Worm (Caenorhabditis elegans) whole organism, L1 larva: ENCODE results near the gene C16C8.10.

Source experiments
- C16A3.4 ChIP-seq: fragments of 150-350 bp; optimal IDR thresholded peaks from 2 replicates; lab custom pipeline; 2014; ENCODE audit warnings: missing biosample characterization, missing genetic modification characterization
- C34B4.2 ChIP-seq: sonication (generic microtip); optimal IDR thresholded peaks from 2 replicates; lab custom pipeline; 2017; ENCODE audit warnings: mild to moderate bottlenecking, missing genetic modification characterization, missing compliant biosample characterization
- F16B12.6 ChIP-seq: fragments of 150-350 bp; optimal IDR thresholded peaks from 2 replicates; lab custom pipeline; 2014; ENCODE audit warnings: missing biosample characterization, missing genetic modification characterization
- Y116A8C.19 ChIP-seq: sonication (generic microtip); optimal IDR thresholded peaks from 2 replicates; lab custom pipeline; 2016; ENCODE audit warnings: missing compliant biosample characterization, missing genetic modification characterization, borderline replicate concordance
- aha-1 ChIP-seq: fragments of 150-350 bp; optimal IDR thresholded peaks from 2 replicates; lab custom pipeline; 2014; ENCODE audit warnings: missing biosample characterization, missing genetic modification characterization
- alr-1 ChIP-seq: fragments of 200-800 bp; sonication (Bioruptor generic); optimal IDR thresholded peaks from 2 replicates; lab custom pipeline; 2018; ENCODE audit warnings: borderline replicate concordance, mild to moderate bottlenecking, missing genetic modification characterization, missing compliant biosample characterization
- blmp-1 ChIP-seq: fragments of 150-350 bp; optimal IDR thresholded peaks from 2 replicates; lab custom pipeline; 2014; ENCODE audit warnings: missing biosample characterization, missing genetic modification characterization
- ceh-63 ChIP-seq: fragments of 200-800 bp; sonication (Bioruptor generic); optimal IDR thresholded peaks from 2 replicates; lab custom pipeline; 2018; ENCODE audit warnings: mild to moderate bottlenecking, missing genetic modification characterization, missing compliant biosample characterization
- ceh-82 ChIP-seq, 3 experiments: fragments of 150-350 bp in 1 of 3; sonication (generic microtip) in 2 of 3; optimal IDR thresholded peaks; 2 replicates each; lab custom pipeline; 2014 to 2017; ENCODE audit warnings: missing biosample characterization in 3 of 3, missing genetic modification characterization in 3 of 3
- ceh-88 ChIP-seq: fragments of 200-800 bp; sonication (Bioruptor generic); IDR thresholded peaks from 2 replicates; pipeline ENCODE4 v1.3.6; 2022; ENCODE audit warnings: missing genetic modification characterization, missing compliant biosample characterization
- ceh-90 ChIP-seq: sonication (generic microtip); optimal IDR thresholded peaks from 2 replicates; lab custom pipeline; 2016; ENCODE audit warnings: missing genetic modification characterization, missing compliant biosample characterization
- ces-1 ChIP-seq: fragments of 150-350 bp; optimal IDR thresholded peaks from 2 replicates; lab custom pipeline; 2014; ENCODE audit warnings: missing biosample characterization, missing genetic modification reagents, missing genetic modification characterization
- dpl-1 ChIP-seq, 3 experiments: fragments of 150-350 bp in 2 of 3; sonication (generic microtip) in 1 of 3; optimal IDR thresholded peaks; 2 replicates each; lab custom pipeline; 2014 to 2017; ENCODE audit warnings: missing biosample characterization in 3 of 3, missing genetic modification characterization in 3 of 3, missing genetic modification reagents in 3 of 3
- dsc-1 ChIP-seq: sonication (generic microtip); optimal IDR thresholded peaks from 2 replicates; lab custom pipeline; 2016; ENCODE audit warnings: mild to moderate bottlenecking, missing genetic modification characterization, missing compliant biosample characterization
- elt-2 ChIP-seq: sonication (generic microtip); optimal IDR thresholded peaks from 2 replicates; lab custom pipeline; 2016; ENCODE audit warnings: missing genetic modification characterization, mild to moderate bottlenecking, inconsistent platforms, missing compliant biosample characterization, missing genetic modification reagents
- elt-3 ChIP-seq, 6 experiments: fragments of 150-350 bp in 1 of 6; sonication (generic microtip); optimal IDR thresholded peaks; 2 replicates each; lab custom pipeline; 2017 to 2018; ENCODE audit warnings: missing biosample characterization in 6 of 6, missing genetic modification characterization in 6 of 6, inconsistent platforms in 1 of 6
- ets-5 ChIP-seq: fragments of 200-800 bp; sonication (Bioruptor generic); IDR thresholded peaks from 2 replicates; pipeline ENCODE4 v1.3.6; 2022; ENCODE audit warnings: missing genetic modification characterization, missing compliant biosample characterization
- fkh-10 ChIP-seq: sonication (generic microtip); optimal IDR thresholded peaks from 2 replicates; lab custom pipeline; 2017; ENCODE audit warnings: missing biosample characterization, missing genetic modification reagents, missing genetic modification characterization
- fkh-8 ChIP-seq: sonication (generic microtip); optimal IDR thresholded peaks from 2 replicates; lab custom pipeline; 2016; ENCODE audit warnings: mild to moderate bottlenecking, missing genetic modification characterization, missing compliant biosample characterization
- hlh-17 ChIP-seq: fragments of 200-800 bp; sonication (Bioruptor generic); optimal IDR thresholded peaks from 2 replicates; lab custom pipeline; 2018; ENCODE audit warnings: missing genetic modification characterization, mild to moderate bottlenecking, missing compliant biosample characterization, moderate library complexity, borderline replicate concordance
- hpl-2 ChIP-seq: fragments of 150-350 bp; optimal IDR thresholded peaks from 2 replicates; lab custom pipeline; 2014; ENCODE audit warnings: missing biosample characterization, missing genetic modification reagents, missing genetic modification characterization
- irx-1 ChIP-seq: sonication (generic microtip); optimal IDR thresholded peaks from 2 replicates; lab custom pipeline; 2016; ENCODE audit warnings: missing genetic modification characterization, missing compliant biosample characterization
- jun-1 ChIP-seq: fragments of 150-350 bp; optimal IDR thresholded peaks from 2 replicates; lab custom pipeline; 2014; ENCODE audit warnings: missing biosample characterization, missing genetic modification reagents, missing genetic modification characterization
- lin-14 ChIP-seq: fragments of 200-800 bp; sonication (Bioruptor generic); optimal IDR thresholded peaks from 2 replicates; lab custom pipeline; 2018; ENCODE audit warnings: mild to moderate bottlenecking, missing genetic modification characterization, moderate library complexity, missing compliant biosample characterization
- lin-15B ChIP-seq: fragments of 150-350 bp; sonication (generic microtip); optimal IDR thresholded peaks from 3 replicates; lab custom pipeline; 2014; ENCODE audit warnings: missing biosample characterization, missing genetic modification characterization
- lin-35 ChIP-seq, 2 experiments: fragments of 150-350 bp; optimal IDR thresholded peaks; 2 replicates each; lab custom pipeline; 2014; ENCODE audit warnings: missing biosample characterization in 2 of 2, missing genetic modification characterization in 2 of 2, missing genetic modification reagents in 2 of 2
- lin-39 ChIP-seq: fragments of 150-350 bp; optimal IDR thresholded peaks from 2 replicates; lab custom pipeline; 2014; ENCODE audit warnings: missing biosample characterization, missing genetic modification reagents, missing genetic modification characterization
- lir-3 ChIP-seq: sonication (generic microtip); optimal IDR thresholded peaks from 2 replicates; lab custom pipeline; 2016; ENCODE audit warnings: mild to moderate bottlenecking, missing genetic modification characterization, moderate library complexity, missing compliant biosample characterization; ENCODE audit not compliant: poor library complexity
- mdl-1 ChIP-seq, 2 experiments: fragments of 150-350 bp; optimal IDR thresholded peaks; 2 replicates each; lab custom pipeline; 2014 to 2017; ENCODE audit warnings: missing biosample characterization in 2 of 2, missing genetic modification characterization in 2 of 2, inconsistent platforms in 1 of 2
- mep-1 ChIP-seq: fragments of 150-350 bp; optimal IDR thresholded peaks from 2 replicates; lab custom pipeline; 2014; ENCODE audit warnings: missing biosample characterization, missing genetic modification characterization
- nhr-19 ChIP-seq: fragments of 200-800 bp; sonication (Bioruptor generic); conservative IDR thresholded peaks from 2 replicates; pipeline ENCODE4 v1.3.6; 2022; ENCODE audit warnings: missing genetic modification characterization, missing compliant biosample characterization
- nhr-237 ChIP-seq: fragments of 150-350 bp; optimal IDR thresholded peaks from 2 replicates; lab custom pipeline; 2014; ENCODE audit warnings: missing biosample characterization, missing genetic modification characterization
- nhr-28 ChIP-seq: fragments of 150-350 bp; optimal IDR thresholded peaks from 2 replicates; lab custom pipeline; 2014; ENCODE audit warnings: missing biosample characterization, missing genetic modification characterization
- nhr-47 ChIP-seq: sonication (generic microtip); optimal IDR thresholded peaks from 2 replicates; lab custom pipeline; 2016; ENCODE audit warnings: mild to moderate bottlenecking, missing genetic modification characterization, moderate library complexity, missing compliant biosample characterization
- nhr-84 ChIP-seq: sonication (generic microtip); optimal IDR thresholded peaks from 2 replicates; lab custom pipeline; 2017; ENCODE audit warnings: missing biosample characterization, missing genetic modification characterization
- nhr-90 ChIP-seq: sonication (generic microtip); optimal IDR thresholded peaks from 2 replicates; lab custom pipeline; 2016; ENCODE audit warnings: mild to moderate bottlenecking, missing genetic modification characterization, missing compliant biosample characterization; ENCODE audit not compliant: poor library complexity
- pag-3 ChIP-seq: sonication (generic microtip); optimal IDR thresholded peaks from 2 replicates; lab custom pipeline; 2017; ENCODE audit warnings: missing genetic modification characterization, mild to moderate bottlenecking, missing compliant biosample characterization, antibody characterized with exemption, borderline replicate concordance; ENCODE audit not compliant: insufficient read depth
- pax-3 ChIP-seq: fragments of 200-800 bp; sonication (Bioruptor generic); optimal IDR thresholded peaks from 2 replicates; lab custom pipeline; 2018; ENCODE audit warnings: mild to moderate bottlenecking, missing genetic modification characterization, moderate library complexity, missing compliant biosample characterization
- snu-23 ChIP-seq: sonication (generic microtip); optimal IDR thresholded peaks from 2 replicates; lab custom pipeline; 2016; ENCODE audit warnings: missing genetic modification characterization, missing compliant biosample characterization
- sup-37 ChIP-seq: fragments of 200-800 bp; sonication (Bioruptor generic); optimal IDR thresholded peaks from 2 replicates; lab custom pipeline; 2018; ENCODE audit warnings: mild to moderate bottlenecking, missing genetic modification characterization, missing compliant biosample characterization
- tbx-2 ChIP-seq: sonication (generic microtip); optimal IDR thresholded peaks from 2 replicates; lab custom pipeline; 2016; ENCODE audit warnings: missing genetic modification characterization, missing compliant biosample characterization
- tlp-1 ChIP-seq: fragments of 150-350 bp; optimal IDR thresholded peaks from 2 replicates; lab custom pipeline; 2014; ENCODE audit warnings: missing biosample characterization, missing genetic modification characterization
- unc-30 ChIP-seq: sonication (generic microtip); optimal IDR thresholded peaks from 2 replicates; lab custom pipeline; 2017; ENCODE audit warnings: missing biosample characterization, missing genetic modification characterization
- unc-86 ChIP-seq: sonication (generic microtip); optimal IDR thresholded peaks from 2 replicates; lab custom pipeline; 2016; ENCODE audit warnings: missing genetic modification characterization, missing compliant biosample characterization
- unc-98 ChIP-seq: fragments of 200-800 bp; sonication (Bioruptor generic); IDR thresholded peaks from 2 replicates; pipeline ENCODE4 v1.3.6; 2022; ENCODE audit warnings: missing genetic modification characterization, missing compliant biosample characterization
- vab-15 ChIP-seq: sonication (generic microtip); optimal IDR thresholded peaks from 2 replicates; lab custom pipeline; 2017; ENCODE audit warnings: missing genotype, mild to moderate bottlenecking, missing genetic modification characterization, missing compliant biosample characterization
- zip-4 ChIP-seq: fragments of 200-800 bp; sonication (Bioruptor generic); optimal IDR thresholded peaks from 2 replicates; lab custom pipeline; 2018; ENCODE audit warnings: mild to moderate bottlenecking, missing genetic modification characterization, moderate library complexity, missing compliant biosample characterization

C16C8.10 gene

DNA sequence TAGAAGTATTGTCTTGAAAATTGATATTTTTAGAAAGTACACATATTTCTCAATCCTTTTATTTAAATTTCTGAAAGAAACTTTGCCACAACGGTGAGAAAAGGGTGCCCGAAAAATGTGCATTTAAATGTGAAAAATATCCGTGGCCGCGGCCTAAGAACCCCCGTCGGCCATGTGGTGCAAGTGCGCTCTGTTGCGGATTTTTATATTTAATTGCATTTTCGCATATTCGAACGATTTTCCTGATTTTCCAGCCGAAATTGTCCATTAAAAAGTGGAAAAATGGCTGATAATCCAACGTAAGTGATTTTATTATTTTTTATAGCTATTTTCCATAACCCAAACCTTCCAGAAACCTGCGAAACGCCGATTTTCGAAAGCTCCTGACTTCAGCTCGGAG, 17.8 kb upstream of the C16C8.10 start, which contains the start of gene smu-2 (continued):
- TF ChIP-seq Y116A8C.19 (no peak), sup-37 (no peak), lin-15B (tag; lab: Kevin White, UChicago) (peak; percentile 88), nhr-237 (tag; lab: Kevin White, UChicago) (peak; percentile 39), aha-1 (tag; lab: Kevin White, UChicago) (no peak), lir-3 (tag; lab: Kevin White, UChicago) (peak; percentile 87), jun-1 (tag; lab: Kevin White, UChicago) (no peak), ceh-88 (GFP tag; lab: Robert Waterston, UW) (no peak), alr-1 (tag; lab: Kevin White, UChicago) (no peak), zip-4 (GFP tag; lab: Kevin White, UChicago) (no peak), dpl-1 (GFP tag; optimal IDR thresholded peaks at IDR 0.05; lab: Kevin White, UChicago) (peak; percentile 50 to 73 (median 64)), pag-3 (tag; lab: Kevin White, UChicago) (no peak), fkh-8 (peak; percentile 65), tlp-1 (tag; lab: Kevin White, UChicago) (no peak), dsc-1 (tag; lab: Kevin White, UChicago) (no peak), blmp-1 (tag; lab: Kevin White, UChicago) (no peak), F16B12.6 (tag; lab: Kevin White, UChicago) (peak; percentile 53), irx-1 (peak; percentile 82), lin-39 (tag; lab: Kevin White, UChicago) (peak; percentile 1), ces-1 (GFP tag; lab: Kevin White, UChicago) (peak; percentile 70), fkh-10 (peak; percentile 44), lin-14 (no peak), elt-2 (tag; lab: Kevin White, UChicago) (peak; percentile 48), ceh-90 (tag; lab: Kevin White, UChicago) (peak; percentile 84), C34B4.2 (tag; lab: Kevin White, UChicago) (no peak), elt-3 (tag; optimal IDR thresholded peaks at IDR 0.05; lab: Kevin White, UChicago) (no peak), nhr-28 (tag; lab: Kevin White, UChicago) (no peak), hpl-2 (GFP tag; lab: Kevin White, UChicago) (no peak), nhr-19 (peak; percentile 57), mep-1 (peak; percentile 68), lin-35 (GFP tag; optimal IDR thresholded peaks at IDR 0.05; lab: Kevin White, UChicago) (peak; percentile 51 to 70), vab-15 (peak; percentile 68), mdl-1 (tag; optimal IDR thresholded peaks at IDR 0.05; lab: Kevin White, UChicago) (no peak), unc-86 (peak; percentile 49), ceh-63 (GFP tag; lab: Kevin White, UChicago) (no peak), C16A3.4 (peak; percentile 56), tbx-2 (peak; percentile 71), nhr-47 (tag; lab: Kevin White, UChicago) (no peak), nhr-84 (tag; lab: Kevin White, UChicago) (no peak), unc-98 (GFP tag; lab: Robert Waterston, UW) (peak; percentile 68), hlh-17 (GFP tag; lab: Kevin White, UChicago) (no peak), pax-3 (peak; percentile 62), ceh-82 (tag; optimal IDR thresholded peaks at IDR 0.05; lab: Kevin White, UChicago) (peak; percentile 24 to 81 (median 55)), ets-5 (GFP tag; lab: Robert Waterston, UW) (no peak), nhr-90 (tag; lab: Kevin White, UChicago) (peak; percentile 68), snu-23 (GFP tag; lab: Kevin White, UChicago) (no peak), unc-30 (no peak)
- TF ChIP-seq, all 84 proteins: peak for 39
